Fruit fly (Drosophila melanogaster): ENCODE data around the gene swa.

Gene swa

DNA sequence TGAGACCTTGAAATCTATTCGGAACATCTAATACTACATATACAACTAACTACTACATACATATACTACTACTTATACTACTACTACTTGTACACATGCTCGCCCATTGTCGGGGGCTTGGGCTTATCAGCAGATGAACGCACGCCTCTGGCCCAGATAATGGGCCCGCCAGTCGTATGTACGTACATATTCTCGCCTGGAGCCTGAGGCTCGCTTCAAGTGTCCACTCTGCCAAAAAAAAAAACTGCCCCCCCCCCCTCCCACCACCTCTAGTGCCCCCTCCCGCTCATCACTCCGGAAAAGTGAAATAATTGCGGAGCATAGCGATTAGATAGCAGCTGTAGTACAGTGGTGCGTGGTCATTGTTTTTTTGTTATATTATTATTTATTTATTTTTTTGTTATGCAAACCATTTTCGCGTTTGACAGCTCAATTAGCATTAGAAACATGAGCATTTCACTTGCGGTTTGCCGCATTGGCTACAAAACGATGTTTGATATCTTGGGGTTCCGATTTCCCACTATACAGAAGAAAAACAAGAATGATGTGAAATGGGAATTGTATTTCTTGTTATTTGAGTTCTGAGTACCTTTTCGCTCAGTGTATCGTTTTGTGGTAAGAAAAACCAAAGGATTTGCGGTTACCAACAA is 8.6 kb downstream of the swa start (continued):
- TF ChIP-seq CG1621 (tag; optimal IDR thresholded peaks at IDR 0.05) (no peak), net (GFP tag; optimal IDR thresholded peaks at IDR 0.05) (no peak), Blimp-1 (GFP tag; optimal IDR thresholded peaks at IDR 0.05) (no peak), CG9139 (GFP tag; optimal IDR thresholded peaks at IDR 0.05) (no peak), Sox15 (GFP tag; optimal IDR thresholded peaks at IDR 0.05) (peak; percentile 30), CG3919 (GFP tag; optimal IDR thresholded peaks at IDR 0.05) (peak; percentile 44), CG8319 (GFP tag; optimal IDR thresholded peaks at IDR 0.05) (peak; percentile 18), cyc (GFP tag; optimal IDR thresholded peaks at IDR 0.05) (no peak), CG11902 (GFP tag; optimal IDR thresholded peaks at IDR 0.05) (peak; percentile 23), Smox (GFP tag; optimal IDR thresholded peaks at IDR 0.05) (peak; percentile 4), Sox102F (GFP tag; optimal IDR thresholded peaks at IDR 0.05) (no peak), fd85E (GFP tag; optimal IDR thresholded peaks at IDR 0.05) (no peak), CG15336 (GFP tag; IDR thresholded peaks at IDR 0.05) (peak; percentile 73)

DNA sequence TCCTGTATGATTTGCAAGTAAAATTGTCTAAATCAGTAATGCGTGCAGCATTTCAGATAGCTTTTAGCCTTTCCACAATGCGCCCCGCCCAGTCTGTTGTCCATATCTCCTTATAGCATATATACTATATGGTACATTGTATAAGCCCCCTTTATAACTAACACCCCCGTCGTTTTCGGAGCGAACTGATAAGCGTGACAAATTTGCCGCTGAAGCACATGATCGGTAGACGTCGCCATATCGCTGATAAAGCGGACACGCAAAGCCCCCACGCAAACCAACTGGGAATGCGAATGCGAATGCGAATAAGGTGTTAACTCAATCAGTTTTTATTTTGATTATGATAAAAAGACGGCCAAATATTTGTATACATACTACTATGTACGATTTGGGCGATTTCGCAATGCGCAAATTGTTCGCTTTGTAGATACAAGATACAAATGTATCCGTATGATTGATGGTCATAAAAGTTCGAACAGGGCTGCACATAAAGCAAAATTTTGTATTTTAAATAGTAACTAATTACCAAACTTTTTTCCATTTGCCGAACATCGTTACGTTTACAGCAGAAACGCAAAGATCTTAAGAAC is 10.3 kb downstream of the swa start:
- TF ChIP-seq CG8119 (GFP tag; IDR thresholded peaks at IDR 0.05): no peak
- peak; percentile 82 for TF ChIP-seq vri (GFP tag; optimal IDR thresholded peaks at IDR 0.05)
- no peak for TF ChIP-seq Smox (GFP tag; optimal IDR thresholded peaks at IDR 0.05)
- peak; percentile 62 for TF ChIP-seq svp (GFP tag)
- no peak for TF ChIP-seq topi (GFP tag; optimal IDR thresholded peaks at IDR 0.05)
- TF ChIP-seq CG11294 (GFP tag; IDR thresholded peaks at IDR 0.05): no peak
- no peak for TF ChIP-seq pdm3 (GFP tag; optimal IDR thresholded peaks at IDR 0.05)
- no peak for TF ChIP-seq eg (GFP tag; IDR thresholded peaks at IDR 0.05)
- TF ChIP-seq CG11902 (GFP tag; optimal IDR thresholded peaks at IDR 0.05): no peak
- no peak for TF ChIP-seq Hr39 (GFP tag; optimal IDR thresholded peaks at IDR 0.05)

DNA sequence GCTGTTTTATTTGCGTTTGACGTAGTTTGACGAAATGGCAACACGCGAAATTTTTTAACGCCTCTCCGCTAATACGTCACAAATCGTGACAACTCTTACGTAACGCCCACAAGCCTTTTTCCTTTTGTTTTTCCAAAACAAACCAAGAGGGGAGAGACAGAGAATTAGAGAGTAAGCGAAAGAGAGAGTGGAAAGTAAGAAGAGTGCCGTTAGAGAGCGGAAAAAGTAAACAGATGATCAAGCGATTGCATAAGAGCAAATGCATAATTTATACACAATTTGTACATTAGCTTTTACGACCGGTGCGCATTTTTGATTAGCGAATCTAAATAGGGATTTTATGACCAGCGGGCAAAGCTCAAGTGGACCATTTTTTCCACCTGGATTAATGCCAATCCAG is 11.3 kb downstream of the swa start:
- TF ChIP-seq ss (GFP tag; optimal IDR thresholded peaks at IDR 0.05) (no peak), CG6276 (GFP tag; optimal IDR thresholded peaks at IDR 0.05) (peak; percentile 65), CG9139 (GFP tag; optimal IDR thresholded peaks at IDR 0.05) (no peak), CG15336 (GFP tag; IDR thresholded peaks at IDR 0.05) (0 out of 2 replicates have a peak, but pooled peaks have one; percentile 6), vri (GFP tag; optimal IDR thresholded peaks at IDR 0.05) (peak; percentile 22), fd59A (GFP tag; optimal IDR thresholded peaks at IDR 0.05) (no peak), eg (GFP tag; IDR thresholded peaks at IDR 0.05) (peak; percentile 20; the same call in 1 of the 3 replicates), CG6808 (GFP tag; optimal IDR thresholded peaks at IDR 0.05) (no peak)

DNA sequence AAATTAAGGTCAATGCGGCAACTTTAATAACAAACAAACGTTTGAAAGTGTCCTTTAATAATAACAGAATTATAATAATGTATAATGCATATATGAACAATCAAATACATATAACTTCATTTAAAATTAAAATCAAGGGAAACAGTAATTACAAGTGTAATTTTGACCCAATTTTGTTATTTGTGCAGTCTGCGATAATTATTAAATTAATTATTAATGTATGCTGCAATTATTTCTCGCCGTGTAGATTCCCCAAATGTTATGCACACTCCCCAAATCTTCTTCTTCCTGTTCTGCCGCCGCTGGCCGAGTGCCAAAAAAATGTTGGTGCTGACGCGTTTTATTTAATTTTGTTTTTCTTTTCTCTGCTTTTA is 11.9 kb downstream of the swa start:
- TF ChIP-seq CG34406 (GFP tag; optimal IDR thresholded peaks at IDR 0.05) (peak; percentile 66), Sox15 (GFP tag; optimal IDR thresholded peaks at IDR 0.05) (peak; percentile 44), dac (GFP tag; optimal IDR thresholded peaks at IDR 0.05) (peak; percentile 17), Blimp-1 (GFP tag; optimal IDR thresholded peaks at IDR 0.05) (peak; percentile 65), CG11902 (GFP tag; optimal IDR thresholded peaks at IDR 0.05) (peak; percentile 43), Hr39 (GFP tag; optimal IDR thresholded peaks at IDR 0.05) (peak; percentile 24), salr (GFP tag; optimal IDR thresholded peaks at IDR 0.05) (peak in 1 of 2 experiments; percentile 61), vri (GFP tag; optimal IDR thresholded peaks at IDR 0.05) (no peak), CG10631 (GFP tag; optimal IDR thresholded peaks at IDR 0.05) (peak; percentile 66), CG6792 (GFP tag; optimal IDR thresholded peaks at IDR 0.05) (peak; percentile 53), Hr38 (GFP tag; optimal IDR thresholded peaks at IDR 0.05) (no peak), Gug (GFP tag; IDR thresholded peaks at IDR 0.05) (peak; percentile 57), CG4318 (GFP tag; optimal IDR thresholded peaks at IDR 0.05) (peak; percentile 53), pdm3 (GFP tag; optimal IDR thresholded peaks at IDR 0.05) (peak; percentile 53), lz (GFP tag; optimal IDR thresholded peaks at IDR 0.05) (peak; percentile 64), topi (GFP tag; optimal IDR thresholded peaks at IDR 0.05) (peak; percentile 70), CG16779 (tag; optimal IDR thresholded peaks at IDR 0.05) (no peak), Eip75B (GFP tag; optimal IDR thresholded peaks at IDR 0.05) (peak; percentile 59), Sox102F (GFP tag; optimal IDR thresholded peaks at IDR 0.05) (peak; percentile 69), CG3032 (tag; optimal IDR thresholded peaks at IDR 0.05) (peak; percentile 64), cyc (GFP tag; optimal IDR thresholded peaks at IDR 0.05) (peak; percentile 63), net (GFP tag; optimal IDR thresholded peaks at IDR 0.05) (peak; percentile 74), CG8119 (GFP tag; IDR thresholded peaks at IDR 0.05) (peak; percentile 82), ss (GFP tag; optimal IDR thresholded peaks at IDR 0.05) (peak in 1 of 2 experiments; percentile 40), CG10669 (GFP tag; optimal IDR thresholded peaks at IDR 0.05) (peak; percentile 52), CG8632 (GFP tag; optimal IDR thresholded peaks at IDR 0.05) (peak; percentile 72), dsx (GFP tag; optimal IDR thresholded peaks at IDR 0.05; ENCODE audit: poor library complexity, severe bottlenecking) (peak; percentile 40), Ets21C (GFP tag; optimal IDR thresholded peaks at IDR 0.05) (no peak), CG31627 (GFP tag; optimal IDR thresholded peaks at IDR 0.05) (peak; percentile 57), CG6808 (GFP tag; optimal IDR thresholded peaks at IDR 0.05) (peak; percentile 44)

Measured in whole organism, prepupa.